Fruit fly (Drosophila melanogaster): ENCODE results near the gene ND-15.

The ND-15 gene

dm6 chr2L:161453-162175 is 47.1 kb downstream of the ND-15 start (continued):
- TF ChIP-seq gce (GFP tag; IDR thresholded peaks at IDR 0.05) (no peak), CG9797 (GFP tag; optimal IDR thresholded peaks at IDR 0.05) (no peak), amos (GFP tag; IDR thresholded peaks at IDR 0.05; ENCODE audit: partially characterized antibody) (no peak), Side (GFP tag; optimal IDR thresholded peaks at IDR 0.05) (peak; percentile 14), nmo (GFP tag; optimal IDR thresholded peaks at IDR 0.05) (no peak), CG2712 (tag; optimal IDR thresholded peaks at IDR 0.05) (peak; percentile 16), mld (GFP tag; IDR thresholded peaks at IDR 0.05; ENCODE audit: partially characterized antibody) (no peak), CG33557 (GFP tag; optimal IDR thresholded peaks at IDR 0.05) (peak; percentile 48), CG31365 (tag; optimal IDR thresholded peaks at IDR 0.05) (no peak), E2f1 (GFP tag; IDR thresholded peaks at IDR 0.05) (no peak), Neu2 (GFP tag; optimal IDR thresholded peaks at IDR 0.05; ENCODE audit: borderline replicate concordance) (no peak), CG3407 (GFP tag; optimal IDR thresholded peaks at IDR 0.05) (peak; percentile 100), Sox100B (GFP tag; optimal IDR thresholded peaks at IDR 0.05) (no peak), CG10209 (GFP tag; optimal IDR thresholded peaks at IDR 0.05) (no peak), slou (GFP tag; optimal IDR thresholded peaks at IDR 0.05) (no peak), lilli (GFP tag; optimal IDR thresholded peaks at IDR 0.05) (no peak), CG2199 (GFP tag; IDR thresholded peaks at IDR 0.05) (no peak), CG7963 (GFP tag; IDR thresholded peaks at IDR 0.05; ENCODE audit: partially characterized antibody) (no peak), Gug (GFP tag; IDR thresholded peaks at IDR 0.05) (no peak), CG10267 (tag; optimal IDR thresholded peaks at IDR 0.05) (peak; percentile 22), CG12744 (GFP tag; optimal IDR thresholded peaks at IDR 0.05) (no peak), tap (tag; optimal IDR thresholded peaks at IDR 0.05) (peak; percentile 11), ase (GFP tag; IDR thresholded peaks at IDR 0.05) (no peak), Hand (GFP tag; optimal IDR thresholded peaks at IDR 0.05) (no peak), ssp (GFP tag; IDR thresholded peaks at IDR 0.05) (no peak), corto (GFP tag; optimal IDR thresholded peaks at IDR 0.05) (peak; percentile 74), CG30431 (GFP tag; optimal IDR thresholded peaks at IDR 0.05) (no peak), dpn (GFP tag; optimal IDR thresholded peaks at IDR 0.05) (no peak), NC2α (GFP tag; optimal IDR thresholded peaks at IDR 0.05) (no peak), ttk (GFP tag; IDR thresholded peaks at IDR 0.05) (no peak), CG9437 (GFP tag; optimal IDR thresholded peaks at IDR 0.05) (peak; percentile 14), ash1 (GFP tag; optimal IDR thresholded peaks at IDR 0.05) (peak; percentile 26), Oli (tag; optimal IDR thresholded peaks at IDR 0.05) (no peak), ken (GFP tag; IDR thresholded peaks at IDR 0.05) (no peak), CG10321 (GFP tag; IDR thresholded peaks at IDR 0.05) (no peak), disco-r (GFP tag; optimal IDR thresholded peaks at IDR 0.05) (no peak), chif (GFP tag; optimal IDR thresholded peaks at IDR 0.05) (no peak), mam (GFP tag; optimal IDR thresholded peaks at IDR 0.05) (no peak), CG11696 (GFP tag; IDR thresholded peaks at IDR 0.05) (no peak), Ets65A (GFP tag) (no peak), cg (GFP tag; optimal IDR thresholded peaks at IDR 0.05) (peak; percentile 94), CG7745 (tag; optimal IDR thresholded peaks at IDR 0.05) (no peak), crp (GFP tag; optimal IDR thresholded peaks at IDR 0.05) (no peak), ERR (GFP tag; optimal IDR thresholded peaks at IDR 0.05) (no peak), CG43689 (GFP tag; IDR thresholded peaks at IDR 0.05) (no peak), h (optimal IDR thresholded peaks at IDR 0.05) (no peak), CHES-1-like (GFP tag; optimal IDR thresholded peaks at IDR 0.05) (peak; percentile 11), CG17612 (GFP tag; IDR thresholded peaks at IDR 0.05) (no peak), Dll (GFP tag; IDR thresholded peaks at IDR 0.05; ENCODE audit: partially characterized antibody) (no peak), Poxn (GFP tag; IDR thresholded peaks at IDR 0.05) (no peak), Mrtf (GFP tag; IDR thresholded peaks at IDR 0.05) (no peak)
